Fruit fly (Drosophila melanogaster) whole organism, embryonic: ENCODE data around the gene Lamtor5.

Experiments used
- CG10267 ChIP-seq: fragments of 200-800 bp; sonication (Bioruptor generic); optimal IDR thresholded peaks from 2 replicates; lab custom pipeline; 2018; ENCODE audit warnings: missing biosample characterization, mild to moderate bottlenecking, missing genetic modification characterization, moderate library complexity
- CG10366 ChIP-seq: fragments of 200-800 bp; sonication (Bioruptor generic); IDR thresholded peaks from 2 replicates; pipeline ENCODE4 v1.3.6; 2022; ENCODE audit warnings: missing biosample characterization, missing genetic modification characterization
- CG10979 ChIP-seq: fragments of 200-800 bp; sonication (Bioruptor generic); optimal IDR thresholded peaks from 2 replicates; lab custom pipeline; 2018; ENCODE audit warnings: missing biosample characterization, mild to moderate bottlenecking, missing genetic modification characterization, moderate library complexity
- CG12236 ChIP-seq: fragments of 200-800 bp; sonication (Bioruptor generic); optimal IDR thresholded peaks from 2 replicates; lab custom pipeline; 2016; ENCODE audit warnings: missing biosample characterization, missing genetic modification characterization
- CG13424 ChIP-seq: fragments of 200-800 bp; sonication (Bioruptor generic); optimal IDR thresholded peaks from 2 replicates; lab custom pipeline; 2019; ENCODE audit warnings: missing biosample characterization, mild to moderate bottlenecking, missing genetic modification characterization, moderate library complexity
- CG14441 ChIP-seq: fragments of 200-800 bp; sonication (Bioruptor generic); IDR thresholded peaks from 2 replicates; pipeline ENCODE4 v1.3.6; 2022; ENCODE audit warnings: missing biosample characterization, missing genetic modification characterization
- CG15011 ChIP-seq: fragments of 200-800 bp; sonication (Bioruptor generic); optimal IDR thresholded peaks from 3 replicates; lab custom pipeline; 2018; ENCODE audit warnings: missing biosample characterization, mild to moderate bottlenecking, missing genetic modification characterization
- CG1602 ChIP-seq: fragments of 200-800 bp; sonication (Bioruptor generic); optimal IDR thresholded peaks from 3 replicates; lab custom pipeline; 2016; ENCODE audit warnings: missing biosample characterization, missing genetic modification characterization
- CG2199 ChIP-seq: fragments of 200-800 bp; sonication (Bioruptor generic); IDR thresholded peaks from 3 replicates; pipeline ENCODE4 v1.3.6; 2022; ENCODE audit warnings: missing biosample characterization, missing genetic modification characterization
- CG2678 ChIP-seq: fragments of 200-800 bp; sonication (Bioruptor generic); optimal IDR thresholded peaks from 3 replicates; lab custom pipeline; 2019; ENCODE audit warnings: missing biosample characterization, mild to moderate bottlenecking, missing genetic modification characterization, moderate library complexity
- CG34224 ChIP-seq: fragments of 200-800 bp; sonication (Bioruptor generic); IDR thresholded peaks from 3 replicates; pipeline ENCODE4 v1.3.6; 2022; ENCODE audit warnings: missing biosample characterization, missing genetic modification characterization; ENCODE audit not compliant: partially characterized antibody
- CG6254 ChIP-seq: fragments of 200-800 bp; sonication (Bioruptor generic); optimal IDR thresholded peaks from 3 replicates; lab custom pipeline; 2017; ENCODE audit warnings: mild to moderate bottlenecking, missing biosample characterization, missing genetic modification reagents, missing genetic modification characterization
- CG6689 ChIP-seq: fragments of 200-800 bp; sonication (Bioruptor generic); IDR thresholded peaks from 2 replicates; pipeline ENCODE4 v1.3.6; 2022; ENCODE audit warnings: missing biosample characterization, missing genetic modification characterization
- CG7928 ChIP-seq: fragments of 200-800 bp; sonication (Bioruptor generic); optimal IDR thresholded peaks from 2 replicates; lab custom pipeline; 2017; ENCODE audit warnings: missing biosample characterization, mild to moderate bottlenecking, missing genetic modification characterization
- CG7987 ChIP-seq: fragments of 200-800 bp; sonication (Bioruptor generic); optimal IDR thresholded peaks from 2 replicates; lab custom pipeline; 2018; ENCODE audit warnings: missing biosample characterization, mild to moderate bottlenecking, missing genetic modification characterization, moderate library complexity
- CG8281 ChIP-seq: fragments of 200-800 bp; sonication (Bioruptor generic); optimal IDR thresholded peaks from 2 replicates; lab custom pipeline; 2018; ENCODE audit warnings: missing biosample characterization, mild to moderate bottlenecking, missing genetic modification characterization, moderate library complexity
- CG8944 ChIP-seq: fragments of 200-800 bp; sonication (Bioruptor generic); optimal IDR thresholded peaks from 3 replicates; lab custom pipeline; 2016; ENCODE audit warnings: missing biosample characterization, missing genetic modification characterization
- CG9797 ChIP-seq: fragments of 200-800 bp; sonication (Bioruptor generic); optimal IDR thresholded peaks from 3 replicates; lab custom pipeline; 2018; ENCODE audit warnings: missing biosample characterization, mild to moderate bottlenecking, missing genetic modification characterization
- CG9876 ChIP-seq: fragments of 200-800 bp; sonication (Bioruptor generic); optimal IDR thresholded peaks from 2 replicates; lab custom pipeline; 2016; ENCODE audit warnings: missing biosample characterization, missing genetic modification characterization
- Camta ChIP-seq: fragments of 200-800 bp; sonication (Bioruptor generic); optimal IDR thresholded peaks from 2 replicates; lab custom pipeline; 2016; ENCODE audit warnings: missing biosample characterization, missing genetic modification characterization
- CoRest ChIP-seq: fragments of 200-800 bp; sonication (Bioruptor generic); optimal IDR thresholded peaks from 3 replicates; lab custom pipeline; 2018; ENCODE audit warnings: missing biosample characterization, mild to moderate bottlenecking, missing genetic modification characterization, moderate library complexity
- Dp ChIP-seq: fragments of 200-800 bp; sonication (Bioruptor generic); optimal IDR thresholded peaks from 2 replicates; lab custom pipeline; 2018; ENCODE audit warnings: missing biosample characterization, mild to moderate bottlenecking, missing genetic modification characterization, moderate library complexity
- E2f2 ChIP-seq: fragments of 200-800 bp; sonication (Bioruptor generic); IDR thresholded peaks from 2 replicates; pipeline ENCODE4 v1.3.6; 2022; ENCODE audit warnings: missing biosample characterization, missing genetic modification characterization
- Hsf ChIP-seq: fragments of 200-800 bp; sonication (Bioruptor generic); optimal IDR thresholded peaks from 3 replicates; lab custom pipeline; 2016; ENCODE audit warnings: missing biosample characterization, missing genetic modification characterization
- Lhr ChIP-seq: fragments of 200-800 bp; sonication (Bioruptor generic); optimal IDR thresholded peaks from 3 replicates; lab custom pipeline; 2017; ENCODE audit warnings: mild to moderate bottlenecking, missing biosample characterization, missing genetic modification reagents, missing genetic modification characterization
- MBD-R2 ChIP-seq: fragments of 200-800 bp; sonication (Bioruptor generic); IDR thresholded peaks from 2 replicates; pipeline ENCODE4 v1.3.6; 2022; ENCODE audit warnings: missing biosample characterization, missing genetic modification characterization
- Myb ChIP-seq: fragments of 200-800 bp; sonication (Bioruptor generic); optimal IDR thresholded peaks from 2 replicates; lab custom pipeline; 2016; ENCODE audit warnings: missing biosample characterization, missing genetic modification characterization
- NC2α ChIP-seq: fragments of 200-800 bp; sonication (Bioruptor generic); optimal IDR thresholded peaks from 2 replicates; lab custom pipeline; 2016; ENCODE audit warnings: missing biosample characterization, missing genetic modification characterization
- Scr ChIP-seq: fragments of 200-800 bp; sonication (Bioruptor generic); IDR thresholded peaks from 2 replicates; pipeline ENCODE4 v1.3.6; 2022; ENCODE audit warnings: missing biosample characterization, missing genetic modification characterization; ENCODE audit not compliant: partially characterized antibody
- Side ChIP-seq: fragments of 200-800 bp; sonication (Bioruptor generic); optimal IDR thresholded peaks from 2 replicates; lab custom pipeline; 2016; ENCODE audit warnings: missing biosample characterization, missing genetic modification characterization
- Xbp1 ChIP-seq: fragments of 200-800 bp; sonication (Bioruptor generic); optimal IDR thresholded peaks from 3 replicates; lab custom pipeline; 2016; ENCODE audit warnings: missing biosample characterization, mild to moderate bottlenecking, missing genetic modification characterization
- YL-1 ChIP-seq: fragments of 200-800 bp; sonication (Bioruptor generic); optimal IDR thresholded peaks from 3 replicates; lab custom pipeline; 2017; ENCODE audit warnings: missing biosample characterization, mild to moderate bottlenecking, missing genetic modification characterization
- aop ChIP-seq: fragments of 200-800 bp; sonication (Bioruptor generic); IDR thresholded peaks from 2 replicates; pipeline ENCODE4 v1.3.6; 2022; ENCODE audit warnings: missing biosample characterization, missing genetic modification characterization
- ase ChIP-seq: fragments of 200-800 bp; sonication (Bioruptor generic); IDR thresholded peaks from 3 replicates; pipeline ENCODE4 v1.3.6; 2022; ENCODE audit warnings: missing biosample characterization, missing genetic modification characterization
- chn ChIP-seq: fragments of 200-800 bp; sonication (Bioruptor generic); optimal IDR thresholded peaks from 2 replicates; lab custom pipeline; 2016; ENCODE audit warnings: missing biosample characterization, missing genetic modification characterization
- dimm ChIP-seq: fragments of 200-800 bp; sonication (Bioruptor generic); IDR thresholded peaks from 2 replicates; pipeline ENCODE4 v1.3.6; 2022; ENCODE audit warnings: missing biosample characterization, missing genetic modification characterization
- dysf ChIP-seq: fragments of 200-800 bp; sonication (Bioruptor generic); IDR thresholded peaks from 3 replicates; pipeline ENCODE4 v1.3.6; 2022; ENCODE audit warnings: missing biosample characterization, missing genetic modification characterization
- emc ChIP-seq: fragments of 200-800 bp; sonication (Bioruptor generic); optimal IDR thresholded peaks from 2 replicates; lab custom pipeline; 2016; ENCODE audit warnings: missing biosample characterization, missing genetic modification characterization
- en ChIP-seq: fragments of 200-800 bp; sonication (Bioruptor generic); optimal IDR thresholded peaks from 2 replicates; lab custom pipeline; 2016; ENCODE audit warnings: missing biosample characterization, missing genetic modification characterization
- eyg ChIP-seq: fragments of 200-800 bp; sonication (Bioruptor generic); optimal IDR thresholded peaks from 3 replicates; lab custom pipeline; 2016; ENCODE audit warnings: missing biosample characterization, missing genetic modification characterization
- fd3F ChIP-seq: fragments of 200-800 bp; sonication (Bioruptor generic); optimal IDR thresholded peaks from 2 replicates; lab custom pipeline; 2018; ENCODE audit warnings: missing biosample characterization, mild to moderate bottlenecking, missing genetic modification characterization, moderate library complexity
- gce ChIP-seq: fragments of 200-800 bp; sonication (Bioruptor generic); IDR thresholded peaks from 3 replicates; pipeline ENCODE4 v1.3.6; 2022; ENCODE audit warnings: missing biosample characterization, missing genetic modification characterization
- lab ChIP-seq: fragments of 200-800 bp; sonication (Bioruptor generic); optimal IDR thresholded peaks from 3 replicates; lab custom pipeline; 2017; ENCODE audit warnings: missing biosample characterization, missing genetic modification characterization, mild to moderate bottlenecking, moderate library complexity, missing genetic modification reagents
- mam ChIP-seq: fragments of 200-800 bp; sonication (Bioruptor generic); optimal IDR thresholded peaks from 3 replicates; lab custom pipeline; 2016; ENCODE audit warnings: missing biosample characterization, missing genetic modification characterization
- nerfin-1 ChIP-seq: fragments of 200-800 bp; sonication (Bioruptor generic); optimal IDR thresholded peaks from 3 replicates; lab custom pipeline; 2019; ENCODE audit warnings: missing biosample characterization, mild to moderate bottlenecking, missing genetic modification characterization, moderate library complexity
- pho ChIP-seq: fragments of 200-800 bp; sonication (Bioruptor generic); optimal IDR thresholded peaks from 2 replicates; lab custom pipeline; 2016; ENCODE audit warnings: missing biosample characterization, missing genetic modification characterization
- seq ChIP-seq: fragments of 200-800 bp; sonication (Bioruptor generic); IDR thresholded peaks from 2 replicates; pipeline ENCODE4 v1.3.6; 2022; ENCODE audit warnings: missing biosample characterization, missing genetic modification characterization
- slbo ChIP-seq: fragments of 200-800 bp; sonication (Bioruptor generic); IDR thresholded peaks from 2 replicates; pipeline ENCODE4 v1.3.6; 2022; ENCODE audit warnings: missing biosample characterization, missing genetic modification characterization
- tap ChIP-seq: fragments of 200-800 bp; optimal IDR thresholded peaks from 3 replicates; lab custom pipeline; 2019; ENCODE audit warnings: missing biosample characterization, mild to moderate bottlenecking, missing genetic modification characterization, moderate library complexity
- vvl ChIP-seq: fragments of 200-800 bp; sonication (Bioruptor generic); IDR thresholded peaks from 2 replicates; pipeline ENCODE4 v1.3.6; 2022; ENCODE audit warnings: missing biosample characterization, missing genetic modification characterization
- zen ChIP-seq: fragments of 200-800 bp; sonication (Bioruptor generic); optimal IDR thresholded peaks from 3 replicates; lab custom pipeline; 2018; ENCODE audit warnings: missing biosample characterization, mild to moderate bottlenecking, missing genetic modification characterization, moderate library complexity

Lamtor5 gene

DNA sequence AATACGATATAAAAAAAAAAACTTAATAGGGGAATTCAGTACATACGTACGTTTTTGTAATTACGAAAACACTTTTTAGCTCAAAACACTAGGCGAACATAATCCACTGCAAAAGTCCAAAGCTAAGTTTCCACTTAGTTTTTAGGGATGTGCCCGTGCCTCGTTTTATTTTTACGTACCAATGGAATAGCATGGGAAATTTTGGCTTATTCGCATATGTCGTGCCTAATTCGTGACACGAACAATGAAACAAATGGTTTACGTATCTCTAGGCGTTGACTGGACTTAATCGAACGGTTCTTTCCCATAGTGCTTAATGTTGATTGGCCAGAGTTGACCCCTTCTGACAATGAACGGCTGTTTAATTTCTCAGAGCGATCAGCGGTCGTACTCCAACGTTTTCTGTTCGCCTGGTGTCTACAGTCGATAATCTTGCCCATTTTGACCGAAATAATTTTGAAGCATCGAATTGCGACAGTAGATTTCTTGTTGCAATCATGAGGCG, 20.9 kb upstream of the Lamtor5 start, which contains the start of gene CG14818 (continued):
- TF ChIP-seq Scr (GFP tag; lab: Robert Waterston, UW) (peak; percentile 92), Myb (GFP tag; lab: Kevin White, UChicago) (peak; percentile 47), slbo (GFP tag; lab: Robert Waterston, UW) (peak; percentile 77), CG6689 (peak; percentile 56), NC2α (GFP tag; lab: Kevin White, UChicago) (no peak), CG13424 (tag; lab: Kevin White, UChicago) (peak; percentile 69), pho (GFP tag; lab: Kevin White, UChicago) (peak; percentile 41), eyg (GFP tag; lab: Kevin White, UChicago) (peak; percentile 19), dysf (GFP tag; lab: Robert Waterston, UW) (peak; percentile 73; the same call in 1 of the 3 replicates), Side (GFP tag; lab: Kevin White, UChicago) (peak; percentile 63), CG14441 (GFP tag; lab: Robert Waterston, UW) (peak; percentile 74), emc (peak; percentile 12), Dp (GFP tag; lab: Kevin White, UChicago) (no peak), fd3F (GFP tag; lab: Kevin White, UChicago) (peak; percentile 48), Camta (GFP tag; lab: Kevin White, UChicago) (peak; percentile 64), CG2199 (GFP tag; lab: Robert Waterston, UW) (no peak), CG15011 (GFP tag; lab: Kevin White, UChicago) (no peak), CG10366 (GFP tag; lab: Robert Waterston, UW) (peak; percentile 46), CG9876 (peak; percentile 51), seq (GFP tag; lab: Robert Waterston, UW) (no peak), CG7987 (GFP tag; lab: Kevin White, UChicago) (no peak), CG8281 (tag; lab: Kevin White, UChicago) (no peak), Lhr (GFP tag; lab: Kevin White, UChicago) (peak; percentile 56), CG6254 (no peak), lab (peak; percentile 71), gce (GFP tag; lab: Robert Waterston, UW) (no peak), CG8944 (peak; percentile 70), ase (GFP tag; lab: Robert Waterston, UW) (0 out of 3 replicates have a peak, but pooled peaks have one; percentile 25), aop (no peak), dimm (GFP tag; lab: Robert Waterston, UW) (no peak), CG9797 (GFP tag; lab: Kevin White, UChicago) (no peak), YL-1 (GFP tag; lab: Kevin White, UChicago) (peak; percentile 44), MBD-R2 (peak; percentile 55), Xbp1 (GFP tag; lab: Kevin White, UChicago) (peak; percentile 61), Hsf (GFP tag; lab: Kevin White, UChicago) (peak; percentile 49), CG7928 (no peak), chn (peak; percentile 53), mam (GFP tag; lab: Kevin White, UChicago) (peak; percentile 81), CG10267 (peak; percentile 45), CG1602 (GFP tag; lab: Kevin White, UChicago) (peak; percentile 59), tap (tag; lab: Kevin White, UChicago) (no peak), CG34224 (GFP tag; lab: Robert Waterston, UW) (peak; percentile 89), zen (tag; lab: Kevin White, UChicago) (peak; percentile 20), E2f2 (GFP tag; lab: Robert Waterston, UW) (peak; percentile 29), CG2678 (tag; lab: Kevin White, UChicago) (peak; percentile 72), CG10979 (tag; lab: Kevin White, UChicago) (peak; percentile 37), vvl (GFP tag; lab: Robert Waterston, UW) (peak; percentile 74), en (GFP tag; lab: Kevin White, UChicago) (no peak), CG12236 (GFP tag; lab: Kevin White, UChicago) (peak; percentile 39), nerfin-1 (no peak), CoRest (tag; lab: Kevin White, UChicago) (peak; percentile 66)
